Worm (Caenorhabditis elegans) whole organism, L1 larva: ENCODE results near the gene vps-39.

ENCODE experiments used
- lin-35 ChIP-seq, 2 experiments: fragments of 150-350 bp; optimal IDR thresholded peaks; 2 replicates each; lab custom pipeline; 2014; ENCODE audit warnings: missing biosample characterization in 2 of 2, missing genetic modification characterization in 2 of 2, missing genetic modification reagents in 2 of 2
- pag-3 ChIP-seq: sonication (generic microtip); optimal IDR thresholded peaks from 2 replicates; lab custom pipeline; 2017; ENCODE audit warnings: missing genetic modification characterization, mild to moderate bottlenecking, missing compliant biosample characterization, antibody characterized with exemption, borderline replicate concordance; ENCODE audit not compliant: insufficient read depth

- no peak for TF ChIP-seq lin-35 (GFP tag; optimal IDR thresholded peaks at IDR 0.05; lab: Kevin White, UChicago)
- TF ChIP-seq pag-3 (tag; lab: Kevin White, UChicago): no peak
Measured at ce11 chrV:14083970-14084369, 45.8 kb upstream of the vps-39 start, which contains the start of gene D1086.7.
